Worm (Caenorhabditis elegans): ENCODE data around the gene T13G4.1.

ce11 chrX:1207915-1208314, 15.0 kb downstream of the T13G4.1 start:
- no peak for TF ChIP-seq elt-1 (tag; optimal IDR thresholded peaks at IDR 0.05)
- no peak for TF ChIP-seq unc-39 (tag; optimal IDR thresholded peaks at IDR 0.05)
- no peak for TF ChIP-seq R02D3.7 (tag; optimal IDR thresholded peaks at IDR 0.05)
- TF ChIP-seq ztf-4 (tag; optimal IDR thresholded peaks at IDR 0.05), result no peak

Measured in whole organism, L2 larva.